Fruit fly (Drosophila melanogaster) ovary, adult (tissue): ENCODE measurements around the gene TfIIEbeta.

Source experiments
- CG17801 ChIP-seq: fragments of 200-800 bp; optimal IDR thresholded peaks from 2 replicates; lab custom pipeline; 2019; ENCODE audit warnings: missing biosample characterization, mild to moderate bottlenecking, missing genetic modification characterization, moderate library complexity; ENCODE audit not compliant: partially characterized antibody

Gene TfIIEbeta

dm6 chr3L:4286784-4287183 lies at the start of gene TfIIEbeta:
Gene TfIIEbeta (plus strand): TSS chr3L:4287038.
- TF ChIP-seq CG17801 (GFP tag; lab: Kevin White, UChicago), result no peak

DNA sequence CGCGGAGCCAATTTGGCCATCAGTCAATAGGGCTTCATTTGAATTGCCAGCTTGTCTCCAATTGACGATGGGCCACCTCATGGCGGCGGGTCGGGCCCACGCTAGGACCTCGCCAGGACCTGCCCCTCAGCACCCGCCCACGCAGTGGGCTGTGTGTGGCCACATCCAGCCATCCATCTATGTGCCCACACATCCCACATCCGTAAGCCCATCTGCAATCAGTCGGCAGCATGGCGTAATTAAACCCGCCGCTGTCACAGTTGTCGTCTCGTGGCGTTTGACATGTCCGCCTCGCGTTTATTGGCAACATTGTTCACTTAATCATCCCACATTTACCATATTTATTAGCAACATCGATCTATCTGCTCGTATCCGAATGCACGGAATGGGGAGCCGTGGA lies 48.6 kb upstream of the TfIIEbeta start:
- no peak for TF ChIP-seq CG17801 (GFP tag; lab: Kevin White, UChicago)

DNA sequence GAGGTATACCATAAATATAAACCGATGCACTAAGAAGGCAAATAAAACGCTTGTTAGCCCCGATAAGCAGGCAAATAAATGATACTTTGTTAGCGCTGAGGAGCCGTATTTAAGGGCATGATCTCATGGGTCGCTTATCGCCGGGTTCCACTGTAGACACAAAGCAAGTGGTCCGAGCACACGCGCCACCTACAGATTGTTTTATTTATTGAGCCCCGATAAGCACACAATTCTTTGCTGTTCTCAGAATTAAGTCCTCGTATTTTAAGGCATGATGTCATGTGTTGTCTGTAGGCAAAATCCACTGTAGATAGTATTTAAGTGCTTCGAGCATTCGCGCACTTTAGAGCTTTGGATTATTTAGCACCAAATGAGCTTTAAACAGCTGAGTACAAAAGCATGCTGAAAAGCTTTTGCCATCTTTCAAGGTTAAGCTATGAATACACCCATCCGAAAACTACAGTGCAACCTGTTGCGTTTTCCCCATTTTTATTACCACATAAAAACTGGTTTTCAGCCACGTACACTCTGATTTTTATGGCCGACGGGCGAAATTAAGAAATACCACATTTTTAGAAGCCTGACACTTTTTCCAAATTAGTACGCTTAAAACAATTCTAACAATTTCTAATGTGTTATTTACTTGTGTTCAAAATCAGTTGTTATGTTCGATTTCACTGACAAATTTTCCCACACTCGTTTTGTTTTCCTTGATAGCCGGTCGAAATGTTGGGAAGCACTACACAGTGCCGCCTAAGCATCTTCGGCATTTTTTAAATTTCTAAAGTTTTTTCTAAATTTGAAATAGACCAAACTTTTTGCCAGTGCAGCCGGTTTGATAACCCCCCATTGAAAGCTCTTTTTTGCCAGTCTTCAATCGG lies 47.2 kb upstream of the TfIIEbeta start, which contains the start of gene Sqor:
Gene Sqor (plus strand): TSS at position 732 of the 881 bp plus-strand sequence.
- peak; percentile 83 for TF ChIP-seq CG17801 (GFP tag; lab: Kevin White, UChicago)

- TF ChIP-seq CG17801 (GFP tag; lab: Kevin White, UChicago), result peak; percentile 6
Measured at dm6 chr3L:4242428-4242827, 44.4 kb upstream of the TfIIEbeta start, which contains the start of gene pav. Gene pav (plus strand): TSS chr3L:4242734.

DNA sequence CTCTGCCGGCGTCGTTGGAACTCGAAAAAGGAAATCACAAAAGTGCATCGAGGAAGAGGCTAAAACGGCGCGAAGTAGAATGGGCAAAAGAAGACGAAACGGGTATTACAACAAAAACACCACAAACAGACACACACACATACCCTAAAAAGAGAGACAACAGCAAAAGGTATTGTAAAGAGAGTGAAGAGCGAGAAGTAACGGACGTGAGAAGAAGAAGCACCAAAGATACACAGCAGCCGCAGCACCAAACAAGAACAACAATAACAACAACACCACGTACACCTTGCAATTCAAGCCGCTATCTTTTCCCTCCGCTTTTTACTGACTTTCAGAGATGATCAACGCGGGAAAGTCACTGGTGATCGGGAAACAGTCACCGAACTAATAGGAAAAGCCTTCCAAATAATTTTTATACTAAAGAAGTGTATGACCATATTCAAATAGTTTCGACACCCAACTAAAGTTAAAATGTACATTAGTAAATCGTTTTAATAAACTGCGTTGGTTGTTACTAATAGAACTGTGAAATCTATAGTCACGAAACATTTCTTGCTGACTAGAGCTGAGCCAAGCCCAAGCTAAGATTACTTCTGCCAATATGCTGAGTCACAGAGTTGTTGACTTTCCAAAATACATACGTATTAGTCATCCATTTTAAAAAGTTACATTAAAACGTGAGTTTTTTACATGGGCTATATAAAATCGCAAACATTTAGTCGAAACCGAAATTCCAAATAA lies 34.5 kb upstream of the TfIIEbeta start:
- peak; percentile 20 for TF ChIP-seq CG17801 (GFP tag; lab: Kevin White, UChicago)

- TF ChIP-seq CG17801 (GFP tag; lab: Kevin White, UChicago), result no peak
Measured at dm6 chr3L:4252862-4253610, 33.8 kb upstream of the TfIIEbeta start.

- TF ChIP-seq CG17801 (GFP tag; lab: Kevin White, UChicago), result no peak
Measured at dm6 chr3L:4253611-4254300, 33.1 kb upstream of the TfIIEbeta start.

dm6 chr3L:4254301-4254834 lies 32.5 kb upstream of the TfIIEbeta start, which contains the start of the genes ago and CG1265:
Gene ago (minus strand): TSS chr3L:4254306.
Gene CG1265 (plus strand): TSS chr3L:4254776.
- peak; percentile 32 for TF ChIP-seq CG17801 (GFP tag; lab: Kevin White, UChicago)

DNA sequence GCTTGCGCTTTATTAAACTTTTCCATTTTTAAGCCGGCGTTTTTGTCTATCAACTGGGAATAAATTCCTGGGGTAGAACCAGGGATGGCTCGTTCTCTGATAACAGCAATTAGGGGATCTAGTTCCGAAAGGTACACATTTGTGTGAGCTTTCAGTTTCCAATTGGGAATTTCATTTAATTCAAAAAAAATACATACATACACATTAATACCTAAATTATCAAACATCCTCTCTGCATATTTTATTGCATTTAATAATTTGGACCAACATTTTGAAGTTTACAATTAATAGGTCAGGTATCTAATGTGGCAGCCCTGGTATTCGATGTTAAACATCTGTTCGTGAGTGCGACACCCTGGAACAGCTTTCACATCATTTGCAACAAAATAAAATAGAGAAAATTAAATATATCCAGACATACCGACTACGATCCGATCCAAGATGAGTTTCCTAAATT lies 27.7 kb upstream of the TfIIEbeta start, which contains the start of the genes CG15011 and CG1309:
Gene CG15011 (minus strand): TSS at position 51 of the 457 bp plus-strand sequence.
Gene CG1309 (plus strand): TSS at position 329 of the 457 bp plus-strand sequence.
- TF ChIP-seq CG17801 (GFP tag; lab: Kevin White, UChicago), result peak; percentile 83

- TF ChIP-seq CG17801 (GFP tag; lab: Kevin White, UChicago), result no peak
Measured at dm6 chr3L:4261177-4261576, 25.7 kb upstream of the TfIIEbeta start.

DNA sequence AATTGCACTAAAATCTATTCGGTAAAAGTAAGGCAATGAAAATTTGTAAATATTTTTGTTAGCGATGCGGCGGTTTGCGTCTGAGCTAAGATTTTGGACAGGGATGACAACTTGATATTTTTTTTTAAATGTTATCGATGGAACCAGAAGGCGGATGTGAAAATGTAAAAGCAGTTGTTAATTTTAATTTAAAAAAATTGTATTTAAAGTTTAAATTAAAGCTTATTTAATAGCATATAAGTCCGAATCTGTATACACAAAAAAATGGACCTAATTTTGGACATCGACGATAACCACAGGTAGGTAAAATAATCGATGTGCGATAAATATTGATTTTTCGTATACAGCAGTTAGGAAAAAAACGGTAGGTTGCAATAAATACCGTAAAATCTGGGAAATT lies 24.5 kb upstream of the TfIIEbeta start, which contains the start of the genes CG11586 and VhaM9.7-a:
Gene CG11586 (minus strand): TSS at position 87 of the 400 bp plus-strand sequence.
Gene VhaM9.7-a (plus strand): TSS at position 322 of the 400 bp plus-strand sequence.
- peak; percentile 15 for TF ChIP-seq CG17801 (GFP tag; lab: Kevin White, UChicago)

DNA sequence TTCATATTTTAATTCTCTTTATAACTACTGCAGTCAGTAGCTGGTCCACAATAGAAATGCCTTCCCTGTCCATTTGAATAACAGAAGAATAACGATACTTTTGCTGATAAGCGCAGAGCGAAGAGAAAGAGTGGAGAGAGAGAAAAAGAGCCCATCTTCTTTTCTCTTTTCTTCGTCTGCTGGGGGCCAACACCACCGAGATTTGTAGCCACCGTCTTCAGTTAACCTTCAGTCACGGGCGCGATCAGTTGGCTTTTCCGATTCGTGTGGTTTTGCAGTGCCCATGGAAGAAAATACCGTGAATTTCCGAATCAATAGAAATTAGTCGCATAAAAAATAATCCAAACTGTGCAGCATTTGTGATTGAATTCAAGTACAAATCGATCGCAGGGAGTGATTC lies 23.3 kb upstream of the TfIIEbeta start, which contains the start of gene CG1273:
Gene CG1273 (plus strand): TSS at position 218 of the 400 bp plus-strand sequence.
- TF ChIP-seq CG17801 (GFP tag; lab: Kevin White, UChicago), result no peak

DNA sequence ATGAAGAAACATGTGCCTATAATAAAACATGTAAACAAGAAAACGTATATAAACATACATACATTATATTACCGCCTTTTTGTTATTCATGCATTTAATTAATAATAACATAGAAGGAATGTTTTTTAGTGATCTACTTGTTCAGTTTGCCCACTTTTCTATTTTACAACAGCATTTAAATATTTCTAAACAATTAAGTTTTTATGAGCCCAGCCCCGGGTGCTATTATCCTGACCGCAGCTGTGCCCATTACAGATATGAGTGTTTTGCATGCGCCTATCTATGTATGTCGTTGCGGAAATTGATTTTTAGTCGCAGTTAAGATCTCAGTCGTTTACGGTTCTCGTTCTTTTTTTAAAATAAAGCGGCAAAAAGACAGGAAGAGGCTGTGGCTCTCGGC lies 21.9 kb upstream of the TfIIEbeta start:
- TF ChIP-seq CG17801 (GFP tag; lab: Kevin White, UChicago), result no peak
